Worm (Caenorhabditis elegans) whole organism, young adult: ENCODE measurements around the gene M117.1.

ENCODE experiments used
- B0336.3 ChIP-seq: fragments of 200-800 bp; sonication (Bioruptor generic); IDR thresholded peaks from 2 replicates; pipeline ENCODE4 v1.3.6; 2022; ENCODE audit warnings: missing genetic modification characterization, missing compliant biosample characterization
- C06A6.2 ChIP-seq: fragments of 200-800 bp; sonication (Bioruptor generic); conservative IDR thresholded peaks from 2 replicates; pipeline ENCODE4 v1.3.6; 2022; ENCODE audit warnings: missing genetic modification characterization, missing compliant biosample characterization
- F33H1.4 ChIP-seq: fragments of 200-800 bp; sonication (Bioruptor generic); IDR thresholded peaks from 2 replicates; pipeline ENCODE4 v1.3.6; 2022; ENCODE audit warnings: missing genetic modification reagents, missing genetic modification characterization, missing compliant biosample characterization
- F37B4.10 ChIP-seq: fragments of 200-800 bp; sonication (Bioruptor generic); IDR thresholded peaks from 2 replicates; pipeline ENCODE4 v1.3.6; 2022; ENCODE audit warnings: missing genetic modification characterization, missing compliant biosample characterization
- F57C9.4 ChIP-seq: sonication (generic microtip); optimal IDR thresholded peaks from 2 replicates; lab custom pipeline; 2017; ENCODE audit warnings: mild to moderate bottlenecking, missing genetic modification characterization, missing compliant biosample characterization
- K11D2.4 ChIP-seq: fragments of 200-800 bp; sonication (Bioruptor generic); IDR thresholded peaks from 2 replicates; pipeline ENCODE4 v1.3.6; 2022; ENCODE audit warnings: missing genetic modification reagents, missing genetic modification characterization, missing compliant biosample characterization
- K12H6.12 ChIP-seq: fragments of 200-800 bp; sonication (Bioruptor generic); optimal IDR thresholded peaks from 2 replicates; lab custom pipeline; 2018; ENCODE audit warnings: mild to moderate bottlenecking, missing genetic modification characterization, missing compliant biosample characterization
- Y53G8AR.9 ChIP-seq: fragments of 200-800 bp; sonication (Bioruptor generic); conservative IDR thresholded peaks from 2 replicates; pipeline ENCODE4 v1.3.6; 2022; ENCODE audit warnings: missing genetic modification reagents, missing genetic modification characterization, missing compliant biosample characterization
- aptf-3 ChIP-seq: fragments of 200-800 bp; sonication (Bioruptor generic); IDR thresholded peaks from 2 replicates; pipeline ENCODE4 v1.3.6; 2022; ENCODE audit warnings: missing genetic modification characterization, missing compliant biosample characterization
- athp-1 ChIP-seq: sonication (generic microtip); optimal IDR thresholded peaks from 2 replicates; lab custom pipeline; 2017; ENCODE audit warnings: mild to moderate bottlenecking, missing genetic modification characterization, missing compliant biosample characterization
- bed-2 ChIP-seq: fragments of 200-800 bp; sonication (Bioruptor generic); IDR thresholded peaks from 2 replicates; pipeline ENCODE4 v1.3.6; 2022; ENCODE audit warnings: missing genetic modification reagents, missing genetic modification characterization, missing compliant biosample characterization
- ceh-27 ChIP-seq: fragments of 200-800 bp; sonication (Bioruptor generic); optimal IDR thresholded peaks from 2 replicates; lab custom pipeline; 2018; ENCODE audit warnings: mild to moderate bottlenecking, missing genetic modification characterization, moderate library complexity, missing compliant biosample characterization
- ceh-91 ChIP-seq: fragments of 200-800 bp; sonication (Bioruptor generic); IDR thresholded peaks from 2 replicates; pipeline ENCODE4 v1.3.6; 2022; ENCODE audit warnings: missing genetic modification reagents, missing genetic modification characterization, missing compliant biosample characterization
- die-1 ChIP-seq: sonication (generic microtip); optimal IDR thresholded peaks from 2 replicates; lab custom pipeline; 2016; ENCODE audit warnings: missing genotype, mild to moderate bottlenecking, missing genetic modification characterization, missing compliant biosample characterization
- dox-1 ChIP-seq: fragments of 200-800 bp; sonication (Bioruptor generic); IDR thresholded peaks from 2 replicates; pipeline ENCODE4 v1.3.6; 2022; ENCODE audit warnings: missing genetic modification reagents, missing genetic modification characterization, missing compliant biosample characterization
- efl-1 ChIP-seq: fragments of 150-350 bp; optimal IDR thresholded peaks from 2 replicates; lab custom pipeline; 2014; ENCODE audit warnings: missing biosample characterization, missing genetic modification reagents, missing genetic modification characterization
- egl-18 ChIP-seq: fragments of 200-800 bp; sonication (Bioruptor generic); IDR thresholded peaks from 2 replicates; pipeline ENCODE4 v1.3.6; 2022; ENCODE audit warnings: missing genetic modification reagents, missing genetic modification characterization, missing compliant biosample characterization
- egl-44 ChIP-seq: fragments of 200-800 bp; sonication (Bioruptor generic); IDR thresholded peaks from 2 replicates; pipeline ENCODE4 v1.3.6; 2022; ENCODE audit warnings: missing genetic modification reagents, missing genetic modification characterization, missing compliant biosample characterization
- fkh-3 ChIP-seq: sonication (generic microtip); optimal IDR thresholded peaks from 2 replicates; lab custom pipeline; 2016; ENCODE audit warnings: mild to moderate bottlenecking, missing genetic modification characterization, missing compliant biosample characterization
- him-1 ChIP-seq: sonication (generic microtip); optimal IDR thresholded peaks from 2 replicates; lab custom pipeline; 2016; ENCODE audit warnings: missing genotype, missing genetic modification reagents, missing genetic modification characterization, missing compliant biosample characterization
- hlh-12 ChIP-seq: sonication (generic microtip); optimal IDR thresholded peaks from 2 replicates; lab custom pipeline; 2016; ENCODE audit warnings: missing genetic modification characterization, missing compliant biosample characterization
- lag-1 ChIP-seq: fragments of 200-800 bp; sonication (Bioruptor generic); IDR thresholded peaks from 2 replicates; pipeline ENCODE4 v1.3.6; 2022; ENCODE audit warnings: missing genetic modification reagents, missing genetic modification characterization, missing compliant biosample characterization
- lin-26 ChIP-seq: fragments of 200-800 bp; sonication (Bioruptor generic); IDR thresholded peaks from 2 replicates; pipeline ENCODE4 v1.3.6; 2022; ENCODE audit warnings: missing genetic modification reagents, missing genetic modification characterization, missing compliant biosample characterization
- lin-54 ChIP-seq: fragments of 200-800 bp; sonication (Bioruptor generic); optimal IDR thresholded peaks from 2 replicates; lab custom pipeline; 2018; ENCODE audit warnings: mild to moderate bottlenecking, missing genetic modification characterization, missing compliant biosample characterization
- madf-3 ChIP-seq: fragments of 200-800 bp; sonication (Bioruptor generic); IDR thresholded peaks from 2 replicates; pipeline ENCODE4 v1.3.6; 2022; ENCODE audit warnings: missing genetic modification reagents, missing genetic modification characterization, missing compliant biosample characterization
- nfyb-1 ChIP-seq: fragments of 200-800 bp; sonication (Bioruptor generic); IDR thresholded peaks from 2 replicates; pipeline ENCODE4 v1.3.6; 2022; ENCODE audit warnings: missing genetic modification reagents, missing genetic modification characterization, missing compliant biosample characterization
- nhr-120 ChIP-seq: fragments of 200-800 bp; sonication (Bioruptor generic); IDR thresholded peaks from 2 replicates; pipeline ENCODE4 v1.3.6; 2022; ENCODE audit warnings: missing genetic modification characterization, missing compliant biosample characterization
- nhr-80 ChIP-seq: sonication (generic microtip); optimal IDR thresholded peaks from 2 replicates; lab custom pipeline; 2016; ENCODE audit warnings: missing genetic modification characterization, missing compliant biosample characterization
- rcor-1 ChIP-seq: fragments of 200-800 bp; sonication (Bioruptor generic); IDR thresholded peaks from 2 replicates; pipeline ENCODE4 v1.3.6; 2022; ENCODE audit warnings: missing genetic modification reagents, missing genetic modification characterization, missing compliant biosample characterization
- rec-8 ChIP-seq, 2 experiments: sonication (generic microtip); optimal IDR thresholded peaks; 2 replicates each; lab custom pipeline; 2016; ENCODE audit warnings: mild to moderate bottlenecking in 2 of 2, missing genetic modification characterization in 2 of 2, missing genetic modification reagents in 2 of 2, missing genotype in 2 of 2, missing biosample characterization in 1 of 2, missing compliant biosample characterization in 1 of 2, moderate library complexity in 1 of 2
- snpc-4 ChIP-seq, 5 experiments: fragments of 150-350 bp in 1 of 5; sonication (generic microtip) in 4 of 5; optimal IDR thresholded peaks; 2 replicates each; lab custom pipeline; 2014 to 2018; ENCODE audit warnings: missing genetic modification characterization in 5 of 5, missing biosample characterization in 3 of 5, antibody characterized with exemption in 2 of 5, mild to moderate bottlenecking in 2 of 5, missing compliant biosample characterization in 2 of 5, missing genotype in 2 of 5, moderate library complexity in 2 of 5, missing genetic modification reagents in 1 of 5
- sptf-2 ChIP-seq: fragments of 200-800 bp; sonication (Bioruptor generic); optimal IDR thresholded peaks from 2 replicates; lab custom pipeline; 2018; ENCODE audit warnings: mild to moderate bottlenecking, missing genetic modification characterization, missing compliant biosample characterization
- tbp1 ChIP-seq: fragments of 200-800 bp; sonication (Bioruptor generic); optimal IDR thresholded peaks from 2 replicates; lab custom pipeline; 2018; ENCODE audit warnings: mild to moderate bottlenecking, missing genetic modification characterization, missing compliant biosample characterization
- unc-130 ChIP-seq: sonication (generic microtip); optimal IDR thresholded peaks from 2 replicates; lab custom pipeline; 2016; ENCODE audit warnings: missing genetic modification reagents, missing genetic modification characterization, missing compliant biosample characterization
- zfh-2 ChIP-seq: fragments of 200-800 bp; sonication (Bioruptor generic); conservative IDR thresholded peaks from 2 replicates; pipeline ENCODE4 v1.3.6; 2022; ENCODE audit warnings: missing genetic modification reagents, missing genetic modification characterization, missing compliant biosample characterization
- ztf-22 ChIP-seq: fragments of 200-800 bp; sonication (Bioruptor generic); optimal IDR thresholded peaks from 2 replicates; lab custom pipeline; 2018; ENCODE audit warnings: mild to moderate bottlenecking, missing genetic modification characterization, moderate library complexity, missing compliant biosample characterization
- ztf-3 ChIP-seq: fragments of 200-800 bp; sonication (Bioruptor generic); optimal IDR thresholded peaks from 2 replicates; lab custom pipeline; 2018; ENCODE audit warnings: mild to moderate bottlenecking, missing genetic modification characterization, missing compliant biosample characterization

Gene M117.1

ce11 chrIV:11813901-11814300 lies at the start of gene M117.1:
Gene M117.1, plus strand, starts transcription at chrIV:11814247.
- no peak for TF ChIP-seq egl-18 (GFP tag; lab: Robert Waterston, UW)
- 0 out of 2 replicates have a peak, but pooled peaks have one; percentile 11 for TF ChIP-seq zfh-2 (GFP tag; lab: Robert Waterston, UW)

DNA sequence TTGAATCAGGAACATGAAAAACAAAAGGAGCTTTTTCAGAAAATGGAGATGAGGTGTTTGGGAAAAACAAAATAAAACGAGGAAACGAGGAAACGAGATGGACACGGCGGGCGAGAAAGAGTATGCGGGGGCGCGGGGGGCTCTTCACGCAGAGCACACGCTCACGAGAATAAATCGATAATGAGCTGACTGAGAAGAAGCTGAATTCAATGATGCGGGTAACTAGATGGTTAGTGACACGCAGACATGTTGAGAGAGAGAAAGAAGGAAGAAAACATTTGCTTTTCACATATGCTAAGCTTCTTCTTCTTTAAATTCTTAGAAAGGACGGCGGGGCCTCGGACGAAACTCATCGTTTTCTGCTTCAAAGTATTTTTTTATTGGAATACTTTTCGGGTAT lies 48.5 kb upstream of the M117.1 start:
- TF ChIP-seq egl-44 (GFP tag; lab: Robert Waterston, UW): no peak
- TF ChIP-seq tbp1 (GFP tag; lab: Kevin White, UChicago): no peak
- TF ChIP-seq nhr-120 (GFP tag; lab: Robert Waterston, UW): no peak
- no peak for TF ChIP-seq ceh-91 (GFP tag; lab: Robert Waterston, UW)
- TF ChIP-seq lin-26 (GFP tag; lab: Robert Waterston, UW): no peak
- no peak for TF ChIP-seq sptf-2 (GFP tag; lab: Kevin White, UChicago)
- TF ChIP-seq F57C9.4: no peak
- TF ChIP-seq lag-1: no peak
- TF ChIP-seq ztf-3 (GFP tag; lab: Kevin White, UChicago): no peak
- TF ChIP-seq F33H1.4 (GFP tag; lab: Robert Waterston, UW): no peak
- TF ChIP-seq K12H6.12 (tag; lab: Kevin White, UChicago): peak; percentile 1
- no peak for TF ChIP-seq fkh-3
- peak; percentile 43; the same call in 1 of the 2 replicates for TF ChIP-seq K11D2.4 (GFP tag; lab: Robert Waterston, UW)
- TF ChIP-seq egl-18 (GFP tag; lab: Robert Waterston, UW): no peak
- TF ChIP-seq nfyb-1: no peak

ce11 chrIV:11769769-11770168 lies 44.3 kb upstream of the M117.1 start:
- TF ChIP-seq nhr-80 (tag; lab: Kevin White, UChicago) (peak; percentile 24), bed-2 (GFP tag; lab: Robert Waterston, UW) (no peak), hlh-12 (no peak)

- TF ChIP-seq efl-1: no peak
- TF ChIP-seq nhr-80 (tag; lab: Kevin White, UChicago): peak; percentile 57
Measured at ce11 chrIV:11771064-11771463, 43.0 kb upstream of the M117.1 start.

DNA sequence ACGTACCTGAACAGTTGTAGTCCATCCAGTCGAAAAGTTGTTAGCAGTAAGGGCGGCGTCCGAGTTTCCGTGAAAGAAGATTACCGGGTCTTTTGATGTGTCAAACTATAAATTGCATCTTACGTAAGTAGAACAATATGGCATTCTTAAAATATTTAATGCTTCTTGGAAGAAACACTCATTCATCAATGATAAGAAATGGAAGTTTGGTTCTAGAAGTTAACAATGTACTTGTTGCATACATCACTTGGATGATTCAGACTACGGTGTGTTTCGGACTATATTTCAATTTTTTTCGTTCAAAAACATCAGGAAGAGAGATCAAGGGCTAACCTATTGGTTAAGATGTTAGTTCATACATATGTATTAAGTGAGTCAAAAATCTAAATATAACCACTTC lies 41.9 kb upstream of the M117.1 start:
- TF ChIP-seq athp-1 (tag; lab: Kevin White, UChicago) (no peak), ceh-27 (GFP tag; lab: Kevin White, UChicago) (no peak), unc-130 (no peak)
- TF ChIP-seq, all 124 proteins: peak for 0

ce11 chrIV:11773692-11774225 lies 40.3 kb upstream of the M117.1 start, which contains the start of gene lips-5:
Gene lips-5, minus strand, starts transcription at chrIV:11773742.
- TF ChIP-seq nhr-80 (tag; lab: Kevin White, UChicago) (peak; percentile 47), rec-8 (tag; optimal IDR thresholded peaks at IDR 0.05; lab: Kevin White, UChicago) (no peak)

ce11 chrIV:11776968-11777467 lies 37.0 kb upstream of the M117.1 start:
- TF ChIP-seq lag-1 (no peak), snpc-4 (GFP tag; optimal IDR thresholded peaks at IDR 0.05; lab: Kevin White, UChicago) (no peak), snpc-4 (tag; optimal IDR thresholded peaks at IDR 0.05; lab: Kevin White, UChicago) (no peak), him-1 (tag; lab: Kevin White, UChicago) (no peak), dox-1 (GFP tag; lab: Robert Waterston, UW) (no peak), lin-54 (no peak), die-1 (no peak), unc-130 (no peak), madf-3 (GFP tag; lab: Robert Waterston, UW) (no peak), B0336.3 (GFP tag; lab: Robert Waterston, UW) (no peak), C06A6.2 (GFP tag; lab: Robert Waterston, UW) (no peak), rcor-1 (no peak), aptf-3 (no peak), ztf-22 (no peak), F37B4.10 (GFP tag; lab: Robert Waterston, UW) (no peak), Y53G8AR.9 (no peak)
